Worm (Caenorhabditis elegans) whole organism, L2 larva: ENCODE data around the gene taf-7.2.

Experiments
- C34F6.9 ChIP-seq: fragments of 150-350 bp; optimal IDR thresholded peaks from 2 replicates; lab custom pipeline; 2014; ENCODE audit warnings: missing biosample characterization, missing genetic modification characterization
- F13H6.1 ChIP-seq: sonication (generic microtip); optimal IDR thresholded peaks from 2 replicates; lab custom pipeline; 2016; ENCODE audit warnings: missing genetic modification characterization, missing compliant biosample characterization
- Y55F3AM.14 ChIP-seq: fragments of 200-800 bp; sonication (Bioruptor generic); optimal IDR thresholded peaks from 2 replicates; lab custom pipeline; 2018; ENCODE audit warnings: mild to moderate bottlenecking, missing genetic modification characterization, missing compliant biosample characterization
- ZK546.5 ChIP-seq: sonication (generic microtip); optimal IDR thresholded peaks from 2 replicates; lab custom pipeline; 2017; ENCODE audit warnings: missing biosample characterization, missing genetic modification characterization
- alr-1 ChIP-seq: fragments of 150-350 bp; optimal IDR thresholded peaks from 2 replicates; lab custom pipeline; 2014; ENCODE audit warnings: missing biosample characterization, missing genetic modification characterization
- aly-2 ChIP-seq: fragments of 150-350 bp; optimal IDR thresholded peaks from 2 replicates; lab custom pipeline; 2014; ENCODE audit warnings: missing biosample characterization, missing genetic modification characterization
- ama-1 ChIP-seq: fragments of 150-350 bp; optimal IDR thresholded peaks from 2 replicates; lab custom pipeline; 2018; ENCODE audit warnings: inconsistent platforms
- ceh-16 ChIP-seq: fragments of 150-350 bp; optimal IDR thresholded peaks from 2 replicates; lab custom pipeline; 2014; ENCODE audit warnings: missing biosample characterization, missing genetic modification characterization
- ceh-82 ChIP-seq: fragments of 150-350 bp; optimal IDR thresholded peaks from 2 replicates; lab custom pipeline; 2014; ENCODE audit warnings: missing biosample characterization, missing genetic modification characterization
- crh-2 ChIP-seq: sonication (generic microtip); optimal IDR thresholded peaks from 2 replicates; lab custom pipeline; 2017; ENCODE audit warnings: missing biosample characterization, missing genetic modification characterization
- dmd-4 ChIP-seq: sonication (generic microtip); optimal IDR thresholded peaks from 2 replicates; lab custom pipeline; 2017; ENCODE audit warnings: missing biosample characterization, missing genetic modification characterization
- egl-27 ChIP-seq: sonication (generic microtip); optimal IDR thresholded peaks from 3 replicates; lab custom pipeline; 2017; ENCODE audit warnings: missing biosample characterization, missing genetic modification reagents, missing genetic modification characterization
- elt-3 ChIP-seq: sonication (generic microtip); optimal IDR thresholded peaks from 2 replicates; lab custom pipeline; 2017; ENCODE audit warnings: missing biosample characterization, missing genetic modification characterization
- fos-1 ChIP-seq: fragments of 150-350 bp; optimal IDR thresholded peaks from 2 replicates; lab custom pipeline; 2014; ENCODE audit warnings: missing biosample characterization, missing genetic modification characterization
- gmeb-1 ChIP-seq: fragments of 150-350 bp; optimal IDR thresholded peaks from 2 replicates; lab custom pipeline; 2014; ENCODE audit warnings: missing biosample characterization, missing genetic modification characterization
- lin-11 ChIP-seq: fragments of 150-350 bp; sonication (generic microtip); optimal IDR thresholded peaks from 2 replicates; lab custom pipeline; 2014; ENCODE audit warnings: missing biosample characterization, missing genetic modification characterization, inconsistent platforms, mixed read lengths
- lin-13 ChIP-seq: fragments of 150-350 bp; optimal IDR thresholded peaks from 2 replicates; lab custom pipeline; 2014; ENCODE audit warnings: missing biosample characterization, missing genetic modification reagents, missing genetic modification characterization
- lin-39 ChIP-seq: fragments of 150-350 bp; optimal IDR thresholded peaks from 2 replicates; lab custom pipeline; 2014; ENCODE audit warnings: missing biosample characterization, missing genetic modification reagents, missing genetic modification characterization
- lsy-2 ChIP-seq, 2 experiments: fragments of 150-350 bp in 1 of 2; sonication (generic microtip) in 1 of 2; optimal IDR thresholded peaks; 2 replicates each; lab custom pipeline; 2014 to 2017; ENCODE audit warnings: missing biosample characterization in 2 of 2, missing genetic modification characterization in 2 of 2
- mab-5 ChIP-seq: fragments of 150-350 bp; optimal IDR thresholded peaks from 2 replicates; lab custom pipeline; 2014; ENCODE audit warnings: missing biosample characterization, missing genetic modification characterization
- mbf-1 ChIP-seq: sonication (generic microtip); optimal IDR thresholded peaks from 2 replicates; lab custom pipeline; 2017; ENCODE audit warnings: missing biosample characterization, missing genetic modification characterization
- mdl-1 ChIP-seq, 2 experiments: fragments of 150-350 bp in 1 of 2; sonication (generic microtip) in 1 of 2; optimal IDR thresholded peaks; 2 replicates each; lab custom pipeline; 2017; ENCODE audit warnings: missing biosample characterization in 2 of 2, missing genetic modification characterization in 2 of 2
- nhr-10 ChIP-seq: sonication (generic microtip); optimal IDR thresholded peaks from 2 replicates; lab custom pipeline; 2017; ENCODE audit warnings: missing biosample characterization, missing genetic modification characterization
- nhr-11 ChIP-seq: fragments of 150-350 bp; optimal IDR thresholded peaks from 2 replicates; lab custom pipeline; 2014; ENCODE audit warnings: missing biosample characterization, missing genetic modification characterization
- nhr-12 ChIP-seq: fragments of 150-350 bp; optimal IDR thresholded peaks from 2 replicates; lab custom pipeline; 2014; ENCODE audit warnings: missing biosample characterization, missing genetic modification characterization
- nhr-21 ChIP-seq: fragments of 150-350 bp; optimal IDR thresholded peaks from 2 replicates; lab custom pipeline; 2014; ENCODE audit warnings: missing biosample characterization, missing genetic modification characterization
- nhr-237 ChIP-seq: fragments of 150-350 bp; optimal IDR thresholded peaks from 2 replicates; lab custom pipeline; 2014; ENCODE audit warnings: missing biosample characterization, missing genetic modification characterization
- nhr-25 ChIP-seq: fragments of 150-350 bp; sonication (generic microtip); optimal IDR thresholded peaks from 3 replicates; lab custom pipeline; 2014; ENCODE audit warnings: missing biosample characterization, missing genetic modification characterization
- nhr-6 ChIP-seq: fragments of 150-350 bp; optimal IDR thresholded peaks from 2 replicates; lab custom pipeline; 2014; ENCODE audit warnings: missing biosample characterization, missing genetic modification characterization
- nhr-77 ChIP-seq: fragments of 150-350 bp; optimal IDR thresholded peaks from 2 replicates; lab custom pipeline; 2014; ENCODE audit warnings: missing biosample characterization, missing genetic modification characterization
- peb-1 ChIP-seq: fragments of 150-350 bp; optimal IDR thresholded peaks from 2 replicates; lab custom pipeline; 2014; ENCODE audit warnings: missing biosample characterization, missing genetic modification characterization
- skn-1 ChIP-seq: sonication (generic microtip); optimal IDR thresholded peaks from 2 replicates; lab custom pipeline; 2017; ENCODE audit warnings: missing biosample characterization, missing genetic modification characterization
- sma-3 ChIP-seq: sonication (generic microtip); optimal IDR thresholded peaks from 2 replicates; lab custom pipeline; 2016; ENCODE audit warnings: missing genetic modification reagents, missing genetic modification characterization, missing compliant biosample characterization
- snpc-4 ChIP-seq: fragments of 150-350 bp; optimal IDR thresholded peaks from 2 replicates; lab custom pipeline; 2014; ENCODE audit warnings: missing biosample characterization, missing genetic modification characterization
- unc-39 ChIP-seq: fragments of 150-350 bp; optimal IDR thresholded peaks from 2 replicates; lab custom pipeline; 2014; ENCODE audit warnings: missing biosample characterization, missing genetic modification characterization
- unc-55 ChIP-seq: fragments of 150-350 bp; sonication (generic microtip); optimal IDR thresholded peaks from 3 replicates; lab custom pipeline; 2014; ENCODE audit warnings: missing biosample characterization, missing genetic modification reagents, missing genetic modification characterization
- unc-62 ChIP-seq: fragments of 150-350 bp; optimal IDR thresholded peaks from 2 replicates; lab custom pipeline; 2014; ENCODE audit warnings: missing biosample characterization, missing genetic modification reagents, missing genetic modification characterization
- ztf-1 ChIP-seq: fragments of 200-800 bp; sonication (Bioruptor generic); conservative IDR thresholded peaks from 2 replicates; pipeline ENCODE4 v1.3.6; 2022; ENCODE audit warnings: missing genetic modification characterization, missing compliant biosample characterization
- ztf-11 ChIP-seq: sonication (generic microtip); optimal IDR thresholded peaks from 2 replicates; lab custom pipeline; 2017; ENCODE audit warnings: missing biosample characterization, missing genetic modification characterization

taf-7.2 gene

DNA sequence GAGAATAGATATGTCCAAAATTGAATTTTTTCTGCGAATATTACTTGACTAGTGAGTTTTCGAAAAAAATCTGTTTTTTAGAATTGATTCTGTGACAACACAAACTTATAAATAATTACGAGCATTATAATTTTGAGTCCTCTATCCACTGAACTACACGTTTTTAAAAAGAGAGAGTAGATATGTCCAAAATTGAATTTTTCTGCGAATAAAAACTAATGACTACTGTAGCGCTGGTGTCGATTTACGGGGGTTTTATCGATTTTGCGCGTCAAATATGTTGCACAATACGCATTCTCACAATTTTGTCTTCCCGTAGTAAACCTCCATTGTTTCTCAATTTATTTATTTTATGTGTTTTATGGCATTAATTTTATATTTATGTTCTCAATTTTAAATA, 21.3 kb downstream of the taf-7.2 start:
- no peak for TF ChIP-seq nhr-6 (tag; lab: Kevin White, UChicago)
- no peak for TF ChIP-seq mab-5 (tag; lab: Kevin White, UChicago)
- TF ChIP-seq fos-1 (tag; lab: Kevin White, UChicago): no peak
- no peak for TF ChIP-seq ztf-11
- TF ChIP-seq snpc-4: no peak
- TF ChIP-seq alr-1 (tag; lab: Kevin White, UChicago): no peak
- TF ChIP-seq dmd-4 (tag; lab: Kevin White, UChicago): no peak
- no peak for TF ChIP-seq F13H6.1 (tag; lab: Kevin White, UChicago)
- TF ChIP-seq ZK546.5 (tag; lab: Kevin White, UChicago): no peak
- no peak for TF ChIP-seq skn-1 (tag; lab: Kevin White, UChicago)
- no peak for TF ChIP-seq lsy-2 (tag; optimal IDR thresholded peaks at IDR 0.05; lab: Kevin White, UChicago)
- TF ChIP-seq nhr-237 (tag; lab: Kevin White, UChicago): no peak
- TF ChIP-seq nhr-21: no peak
- no peak for TF ChIP-seq ceh-16 (tag; lab: Kevin White, UChicago)
- TF ChIP-seq egl-27 (tag; lab: Kevin White, UChicago): no peak
- no peak for TF ChIP-seq peb-1 (tag; lab: Kevin White, UChicago)
- no peak for TF ChIP-seq unc-62 (GFP tag; lab: Kevin White, UChicago)
- no peak for TF ChIP-seq Y55F3AM.14 (GFP tag; lab: Kevin White, UChicago)
- no peak for TF ChIP-seq elt-3 (tag; lab: Kevin White, UChicago)

DNA sequence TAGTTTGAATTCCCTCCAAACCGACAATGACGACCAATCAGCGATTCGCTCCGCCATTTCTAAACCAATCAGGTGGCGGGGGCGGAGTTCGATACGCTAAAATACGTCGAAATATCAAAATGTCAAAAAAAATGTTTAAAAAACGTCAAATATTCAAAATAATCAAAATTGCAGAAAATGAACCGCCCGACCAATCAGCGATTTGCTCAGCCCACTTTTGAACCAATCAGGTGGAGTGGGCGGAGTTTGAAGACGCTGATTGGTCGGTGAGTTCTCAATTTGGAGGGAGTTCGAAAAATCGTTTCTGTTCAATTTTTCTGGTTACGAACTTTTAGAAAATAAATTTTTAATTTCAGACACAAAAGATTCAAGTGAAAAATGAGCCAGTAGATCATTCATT, 28.6 kb downstream of the taf-7.2 start:
- TF ChIP-seq nhr-77 (tag; lab: Kevin White, UChicago): no peak
- no peak for TF ChIP-seq nhr-237 (tag; lab: Kevin White, UChicago)
- TF ChIP-seq peb-1 (tag; lab: Kevin White, UChicago): no peak
- TF ChIP-seq mdl-1 (tag; optimal IDR thresholded peaks at IDR 0.05; lab: Kevin White, UChicago): no peak
- TF ChIP-seq ama-1 (lab: Kevin White, UChicago): no peak
- TF ChIP-seq mbf-1 (tag; lab: Kevin White, UChicago): no peak
- no peak for TF ChIP-seq skn-1 (tag; lab: Kevin White, UChicago)
- no peak for TF ChIP-seq nhr-6 (tag; lab: Kevin White, UChicago)
- TF ChIP-seq ztf-1: no peak
- no peak for TF ChIP-seq egl-27 (tag; lab: Kevin White, UChicago)
- TF ChIP-seq nhr-12 (tag; lab: Kevin White, UChicago): no peak
- TF ChIP-seq crh-2: no peak
- no peak for TF ChIP-seq aly-2 (tag; lab: Kevin White, UChicago)
- no peak for TF ChIP-seq mab-5 (tag; lab: Kevin White, UChicago)
- no peak for TF ChIP-seq ztf-11
- no peak for TF ChIP-seq nhr-10 (tag; lab: Kevin White, UChicago)
- TF ChIP-seq nhr-21: no peak
- TF ChIP-seq lsy-2 (tag; optimal IDR thresholded peaks at IDR 0.05; lab: Kevin White, UChicago): no peak

DNA sequence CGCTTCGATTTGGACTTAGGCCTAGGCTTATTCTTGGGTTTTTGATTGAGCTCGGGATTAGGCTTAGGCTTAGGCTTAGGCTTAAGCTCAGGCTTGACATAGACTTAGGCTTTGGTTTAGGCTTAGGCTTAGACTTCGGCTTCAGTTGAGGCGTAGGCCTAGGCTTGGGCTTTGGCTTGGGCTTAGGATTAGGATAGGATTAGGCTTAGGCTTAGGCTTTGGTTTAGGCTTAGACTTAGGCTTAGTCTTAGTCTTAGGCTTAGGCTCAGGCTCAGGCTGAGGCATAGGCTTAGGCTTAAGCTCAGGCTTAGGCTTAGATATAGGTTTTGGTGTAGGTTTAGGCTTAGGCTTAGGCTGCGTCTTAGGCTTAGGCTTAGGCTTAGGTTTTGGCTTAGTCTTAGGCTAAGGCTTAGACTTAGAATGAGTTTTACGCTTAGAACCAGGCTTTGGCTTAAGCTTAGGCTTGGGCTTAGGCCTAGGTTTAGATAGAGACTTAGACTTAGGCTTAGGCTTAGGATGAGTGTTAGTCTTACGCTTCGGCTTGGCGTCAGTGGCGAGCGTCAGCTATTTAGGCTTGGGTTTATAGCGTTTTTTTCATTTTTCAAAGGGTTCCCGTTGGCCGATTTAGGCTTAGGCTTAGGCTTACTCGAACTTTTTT, 30.6 kb downstream of the taf-7.2 start:
- no peak for TF ChIP-seq lin-13 (GFP tag; lab: Kevin White, UChicago)
- no peak for TF ChIP-seq sma-3 (GFP tag; lab: Kevin White, UChicago)
- no peak for TF ChIP-seq nhr-12 (tag; lab: Kevin White, UChicago)
- TF ChIP-seq F13H6.1 (tag; lab: Kevin White, UChicago): no peak
- no peak for TF ChIP-seq nhr-10 (tag; lab: Kevin White, UChicago)
- no peak for TF ChIP-seq lin-39 (tag; lab: Kevin White, UChicago)

DNA sequence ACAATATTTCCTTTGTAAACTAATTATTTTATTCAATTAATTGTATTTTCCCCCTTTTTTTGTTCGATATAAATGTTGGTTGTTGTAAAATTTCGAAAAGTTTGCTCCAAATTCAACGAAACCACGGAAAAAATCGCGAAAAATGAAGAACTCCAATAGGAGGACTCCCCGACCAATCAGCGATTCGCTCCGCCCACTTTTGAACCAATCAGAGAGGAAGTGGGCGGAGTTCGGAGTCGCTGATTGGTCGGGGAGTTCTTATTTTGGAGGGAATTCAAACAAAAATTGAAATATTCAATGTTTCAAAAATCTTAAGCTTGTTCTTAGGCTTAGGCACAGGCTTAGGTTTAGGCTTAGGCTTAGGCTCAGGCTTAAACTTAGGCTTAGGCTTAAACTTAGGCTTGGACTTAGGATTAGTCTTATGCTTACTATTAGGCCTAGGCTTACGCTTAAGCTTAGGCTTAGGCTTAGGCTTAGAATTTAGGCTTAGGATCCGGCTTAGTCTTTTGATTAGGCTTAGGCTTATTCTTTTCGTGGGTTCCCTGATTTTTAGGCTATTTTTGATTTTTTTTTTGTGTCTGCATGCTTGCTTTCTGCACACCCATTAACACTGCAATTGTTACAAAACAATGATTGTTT, 32.7 kb downstream of the taf-7.2 start:
- TF ChIP-seq nhr-11 (tag; lab: Kevin White, UChicago): no peak
- TF ChIP-seq mdl-1 (tag; optimal IDR thresholded peaks at IDR 0.05; lab: Kevin White, UChicago): no peak
- TF ChIP-seq nhr-21: no peak

DNA sequence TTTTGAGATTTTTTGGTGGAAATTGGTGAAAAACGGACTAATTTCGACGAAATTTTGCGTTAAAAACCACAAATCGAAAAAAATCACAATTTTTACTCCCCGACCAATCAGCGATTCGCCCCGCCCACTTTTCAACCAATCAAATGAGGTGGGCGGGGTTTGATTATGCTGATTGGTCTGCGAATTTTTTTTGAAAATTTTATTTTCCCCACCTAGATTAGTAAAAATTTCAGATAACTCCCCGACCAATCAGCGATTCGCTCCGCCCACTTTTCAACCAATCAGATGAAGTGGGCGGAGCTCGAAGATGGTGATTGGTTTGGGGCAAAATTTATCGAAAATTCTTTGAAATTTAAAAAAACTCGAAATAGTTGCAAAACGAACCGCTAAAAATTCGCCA, 34.0 kb downstream of the taf-7.2 start:
- TF ChIP-seq egl-27 (tag; lab: Kevin White, UChicago) (no peak), dmd-4 (tag; lab: Kevin White, UChicago) (no peak), nhr-10 (tag; lab: Kevin White, UChicago) (no peak), unc-55 (GFP tag; lab: Kevin White, UChicago) (no peak), ZK546.5 (tag; lab: Kevin White, UChicago) (no peak), sma-3 (GFP tag; lab: Kevin White, UChicago) (no peak), lin-13 (GFP tag; lab: Kevin White, UChicago) (no peak), nhr-237 (tag; lab: Kevin White, UChicago) (no peak), ztf-1 (no peak), ama-1 (lab: Kevin White, UChicago) (no peak), lin-39 (tag; lab: Kevin White, UChicago) (no peak), unc-39 (tag; lab: Kevin White, UChicago) (no peak), fos-1 (tag; lab: Kevin White, UChicago) (no peak), snpc-4 (no peak), nhr-77 (tag; lab: Kevin White, UChicago) (no peak), nhr-25 (no peak), lin-11 (tag; lab: Kevin White, UChicago) (no peak), ceh-82 (no peak), gmeb-1 (tag; lab: Kevin White, UChicago) (no peak), C34F6.9 (tag; lab: Kevin White, UChicago) (no peak)
- TF ChIP-seq, all 48 proteins: peak for 0
